Worm (Caenorhabditis elegans): ENCODE results near the gene set-4.
A peak's percentile ranks its signal among the peaks of the same experiment; 100 is the strongest.

ce11 chrII:6347341-6348118, 16.4 kb upstream of the set-4 start, which contains the start of gene lgg-1:
- TF ChIP-seq nhr-28 (tag; optimal IDR thresholded peaks at IDR 0.05) = no peak
- peak; percentile 73 for TF ChIP-seq elt-1 (tag; optimal IDR thresholded peaks at IDR 0.05; ENCODE audit: borderline replicate concordance, insufficient read depth)
- TF ChIP-seq ztf-11 (tag; optimal IDR thresholded peaks at IDR 0.05) = no peak
- no peak for TF ChIP-seq nhr-12 (tag; optimal IDR thresholded peaks at IDR 0.05)
- TF ChIP-seq M03D4.4 (tag; optimal IDR thresholded peaks at IDR 0.05) = no peak
- TF ChIP-seq elt-3 (tag; optimal IDR thresholded peaks at IDR 0.05) = no peak
- TF ChIP-seq ham-2 (GFP tag; optimal IDR thresholded peaks at IDR 0.05) = no peak
- peak; percentile 22 for TF ChIP-seq pha-4 (tag; optimal IDR thresholded peaks at IDR 0.05)
- TF ChIP-seq snpc-4 (tag; optimal IDR thresholded peaks at IDR 0.05) = no peak
